Worm (Caenorhabditis elegans): Measurements from ENCODE around the gene R11G1.2.

- TF ChIP-seq B0035.1 (tag; optimal IDR thresholded peaks at IDR 0.05) = no peak
- TF ChIP-seq egl-44 (GFP tag; IDR thresholded peaks at IDR 0.05) = no peak
- TF ChIP-seq mxl-1 (tag; optimal IDR thresholded peaks at IDR 0.05) = no peak
- no peak for TF ChIP-seq bed-1 (GFP tag; IDR thresholded peaks at IDR 0.05)
- no peak for TF ChIP-seq nfya-1 (tag; optimal IDR thresholded peaks at IDR 0.05; ENCODE audit: borderline replicate concordance, insufficient read depth)
- no peak for TF ChIP-seq unc-62 (GFP tag; optimal IDR thresholded peaks at IDR 0.05)
- TF ChIP-seq hlh-26 (GFP tag; conservative IDR thresholded peaks at IDR 0.05) = no peak
- TF ChIP-seq snpc-1.1 (tag; optimal IDR thresholded peaks at IDR 0.05; ENCODE audit: insufficient read depth) = no peak
Observed at ce11 chrX:3617218-3617617, 33.2 kb upstream of the R11G1.2 start, which contains the start of gene del-9.

Data from whole organism, young adult.